Worm (Caenorhabditis elegans) whole organism, L2 larva: Measurements from ENCODE around the gene T05C3.2.

ENCODE experiments used
- aly-2 ChIP-seq: fragments of 150-350 bp; optimal IDR thresholded peaks from 2 replicates; lab custom pipeline; 2014; ENCODE audit warnings: missing biosample characterization, missing genetic modification characterization
- ceh-82 ChIP-seq: fragments of 150-350 bp; optimal IDR thresholded peaks from 2 replicates; lab custom pipeline; 2014; ENCODE audit warnings: missing biosample characterization, missing genetic modification characterization
- skn-1 ChIP-seq: sonication (generic microtip); optimal IDR thresholded peaks from 2 replicates; lab custom pipeline; 2017; ENCODE audit warnings: missing biosample characterization, missing genetic modification characterization

ce11 chrV:5502701-5503100 lies 9.2 kb downstream of the T05C3.2 start:
- TF ChIP-seq ceh-82 (no peak), aly-2 (tag; lab: Kevin White, UChicago) (no peak), skn-1 (tag; lab: Kevin White, UChicago) (no peak)
